Worm (Caenorhabditis elegans): Measurements from ENCODE around the gene D2007.2.

DNA sequence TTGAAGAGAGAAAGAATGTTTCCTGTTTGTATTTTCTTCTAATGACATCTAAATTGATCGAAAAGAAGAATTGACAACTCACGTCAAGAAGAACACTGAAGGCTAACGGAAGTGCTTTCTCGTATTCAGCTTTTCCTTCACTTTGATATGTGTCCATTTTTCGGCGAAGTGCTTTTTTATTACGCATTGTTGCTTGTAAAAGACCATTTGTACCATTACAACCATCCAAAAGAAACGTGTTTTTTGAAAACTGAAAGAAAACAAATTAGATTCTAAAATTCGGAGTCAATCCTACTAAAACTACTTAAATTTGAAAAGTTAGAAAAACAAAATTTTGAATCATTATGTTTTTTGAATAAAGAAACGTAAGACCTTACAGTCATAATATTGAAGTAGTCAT lies 50.3 kb downstream of the D2007.2 start:
- TF ChIP-seq aly-1 (tag; optimal IDR thresholded peaks at IDR 0.05) (no peak), ama-1 (optimal IDR thresholded peaks at IDR 0.05) (no peak), hmbx-1 (tag; optimal IDR thresholded peaks at IDR 0.05) (no peak), B0310.2 (tag; optimal IDR thresholded peaks at IDR 0.05) (no peak), pes-1 (GFP tag; IDR thresholded peaks at IDR 0.05) (no peak), sea-1 (GFP tag; conservative IDR thresholded peaks at IDR 0.05) (no peak), ets-7 (tag; optimal IDR thresholded peaks at IDR 0.05) (no peak), scrt-1 (GFP tag; IDR thresholded peaks at IDR 0.05) (no peak), ceh-13 (GFP tag; optimal IDR thresholded peaks at IDR 0.05) (no peak)
